Worm (Caenorhabditis elegans) whole organism, mixed stage, embryonic: ENCODE data around the gene Y51H7C.3.
A peak's percentile ranks its signal among the peaks of the same experiment; 100 is the strongest.
"Not testable (repeated sequence)": the region's sequence is repeated elsewhere in the genome, so short reads cannot be mapped to it uniquely, and the experiment has no call there.

Experiments used
- M03D4.4 ChIP-seq: sonication (generic microtip); optimal IDR thresholded peaks from 2 replicates; lab custom pipeline; 2017; ENCODE audit warnings: mild to moderate bottlenecking, missing genetic modification characterization, missing compliant biosample characterization
- bed-3 ChIP-seq: fragments of 200-800 bp; sonication (Bioruptor generic); optimal IDR thresholded peaks from 3 replicates; lab custom pipeline; 2018; ENCODE audit warnings: mild to moderate bottlenecking, missing genetic modification characterization, moderate library complexity, missing compliant biosample characterization
- ceh-39 ChIP-seq: fragments of 150-350 bp; optimal IDR thresholded peaks from 2 replicates; lab custom pipeline; 2014; ENCODE audit warnings: missing biosample characterization, missing genetic modification characterization
- ceh-83 ChIP-seq: fragments of 200-800 bp; sonication (Bioruptor generic); optimal IDR thresholded peaks from 2 replicates; lab custom pipeline; 2018; ENCODE audit warnings: mild to moderate bottlenecking, missing genetic modification characterization, missing compliant biosample characterization
- ces-1 ChIP-seq: fragments of 150-350 bp; optimal IDR thresholded peaks from 2 replicates; lab custom pipeline; 2014; ENCODE audit warnings: missing biosample characterization, missing genetic modification reagents, missing genetic modification characterization
- elt-1 ChIP-seq: sonication (generic microtip); optimal IDR thresholded peaks from 2 replicates; lab custom pipeline; 2017; ENCODE audit warnings: missing genetic modification characterization, mild to moderate bottlenecking, missing compliant biosample characterization, antibody characterized with exemption, moderate library complexity, borderline replicate concordance; ENCODE audit not compliant: insufficient read depth
- flh-1 ChIP-seq: fragments of 200-800 bp; sonication (Bioruptor generic); optimal IDR thresholded peaks from 2 replicates; lab custom pipeline; 2018; ENCODE audit warnings: mild to moderate bottlenecking, missing genetic modification characterization, moderate library complexity, missing compliant biosample characterization
- ham-2 ChIP-seq: fragments of 200-800 bp; sonication (Bioruptor generic); optimal IDR thresholded peaks from 2 replicates; lab custom pipeline; 2018; ENCODE audit warnings: mild to moderate bottlenecking, missing genetic modification characterization, missing compliant biosample characterization
- hlh-1 ChIP-seq: fragments of 150-350 bp; optimal IDR thresholded peaks from 2 replicates; lab custom pipeline; 2014; ENCODE audit warnings: missing biosample characterization, missing genetic modification reagents, missing genetic modification characterization
- lin-32 ChIP-seq: fragments of 200-800 bp; sonication (Bioruptor generic); optimal IDR thresholded peaks from 2 replicates; lab custom pipeline; 2018; ENCODE audit warnings: mild to moderate bottlenecking, missing genetic modification characterization, missing compliant biosample characterization
- lsy-2 ChIP-seq: fragments of 150-350 bp; optimal IDR thresholded peaks from 2 replicates; lab custom pipeline; 2014; ENCODE audit warnings: missing biosample characterization, missing genetic modification characterization
- mab-5 ChIP-seq: fragments of 150-350 bp; optimal IDR thresholded peaks from 2 replicates; lab custom pipeline; 2014; ENCODE audit warnings: missing biosample characterization, missing genetic modification characterization
- mep-1 ChIP-seq: fragments of 150-350 bp; optimal IDR thresholded peaks from 2 replicates; lab custom pipeline; 2017; ENCODE audit warnings: missing biosample characterization, missing genetic modification reagents, missing genetic modification characterization, inconsistent platforms
- mls-2 ChIP-seq: sonication (generic microtip); optimal IDR thresholded peaks from 2 replicates; lab custom pipeline; 2016; ENCODE audit warnings: mild to moderate bottlenecking, missing genetic modification characterization, moderate library complexity, missing compliant biosample characterization
- nhr-12 ChIP-seq: fragments of 150-350 bp; optimal IDR thresholded peaks from 2 replicates; lab custom pipeline; 2014; ENCODE audit warnings: missing biosample characterization, missing genetic modification characterization
- nhr-2 ChIP-seq: fragments of 150-350 bp; optimal IDR thresholded peaks from 2 replicates; lab custom pipeline; 2014; ENCODE audit warnings: missing biosample characterization, missing genetic modification characterization
- nhr-237 ChIP-seq: fragments of 150-350 bp; optimal IDR thresholded peaks from 2 replicates; lab custom pipeline; 2014; ENCODE audit warnings: missing biosample characterization, missing genetic modification characterization
- nhr-76 ChIP-seq: sonication (generic microtip); optimal IDR thresholded peaks from 2 replicates; lab custom pipeline; 2017; ENCODE audit warnings: missing biosample characterization, missing genetic modification characterization
- sem-2 ChIP-seq: fragments of 200-800 bp; sonication (Bioruptor generic); optimal IDR thresholded peaks from 2 replicates; lab custom pipeline; 2018; ENCODE audit warnings: mild to moderate bottlenecking, missing genetic modification characterization, missing compliant biosample characterization
- sptf-1 ChIP-seq: sonication (generic microtip); optimal IDR thresholded peaks from 2 replicates; lab custom pipeline; 2017; ENCODE audit warnings: mild to moderate bottlenecking, missing genetic modification characterization, moderate library complexity, missing compliant biosample characterization
- unc-120 ChIP-seq: sonication (generic microtip); optimal IDR thresholded peaks from 2 replicates; lab custom pipeline; 2017; ENCODE audit warnings: missing genetic modification characterization, missing compliant biosample characterization; ENCODE audit not compliant: poor library complexity, severe bottlenecking
- unc-39 ChIP-seq: fragments of 150-350 bp; optimal IDR thresholded peaks from 2 replicates; lab custom pipeline; 2014; ENCODE audit warnings: missing biosample characterization, missing genetic modification characterization
- unc-62 ChIP-seq: fragments of 150-350 bp; optimal IDR thresholded peaks from 2 replicates; lab custom pipeline; 2014; ENCODE audit warnings: missing biosample characterization, missing genetic modification reagents, missing genetic modification characterization
- zip-8 ChIP-seq: fragments of 150-350 bp; optimal IDR thresholded peaks from 2 replicates; lab custom pipeline; 2014; ENCODE audit warnings: missing biosample characterization, missing genetic modification characterization
- ztf-11 ChIP-seq: fragments of 150-350 bp; optimal IDR thresholded peaks from 2 replicates; lab custom pipeline; 2014; ENCODE audit warnings: missing biosample characterization, missing genetic modification characterization

Y51H7C.3 gene

DNA sequence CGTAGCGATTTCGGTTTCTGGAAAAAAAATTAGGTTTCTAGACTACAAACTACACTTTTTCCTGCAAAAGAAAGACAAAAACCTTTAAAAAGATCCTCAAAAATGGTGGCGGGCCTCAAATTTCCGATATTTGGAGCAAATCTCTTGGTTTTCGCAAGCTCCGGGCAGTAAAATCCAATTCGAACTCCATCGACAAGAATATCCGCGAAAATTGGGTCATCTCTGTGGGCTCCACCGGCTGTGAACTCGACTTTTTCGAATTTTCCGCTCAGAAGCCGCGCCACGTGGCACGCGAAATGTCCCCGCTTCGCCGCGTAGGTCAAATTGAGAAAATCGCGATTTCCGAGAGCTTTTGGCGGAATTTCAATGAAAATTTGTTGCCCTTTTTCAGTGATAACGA is 1.6 kb upstream of the Y51H7C.3 start:
- no peak for TF ChIP-seq unc-39 (tag; lab: Kevin White, UChicago)
- TF ChIP-seq sptf-1 (tag; lab: Kevin White, UChicago), result no peak
- no peak for TF ChIP-seq nhr-2 (tag; lab: Kevin White, UChicago)
- TF ChIP-seq hlh-1 (tag; lab: Kevin White, UChicago), result no peak
- no peak for TF ChIP-seq unc-120
- no peak for TF ChIP-seq unc-62
- no peak for TF ChIP-seq nhr-76
- no peak for TF ChIP-seq lin-32 (GFP tag; lab: Kevin White, UChicago)
- TF ChIP-seq ceh-39, result no peak
- TF ChIP-seq nhr-12 (tag; lab: Kevin White, UChicago), result no peak
- TF ChIP-seq M03D4.4 (tag; lab: Kevin White, UChicago), result no peak
- TF ChIP-seq zip-8, result no peak
- TF ChIP-seq ceh-83 (GFP tag; lab: Kevin White, UChicago), result no peak
- no peak for TF ChIP-seq bed-3 (GFP tag; lab: Kevin White, UChicago)
- TF ChIP-seq flh-1 (GFP tag; lab: Kevin White, UChicago), result no peak

DNA sequence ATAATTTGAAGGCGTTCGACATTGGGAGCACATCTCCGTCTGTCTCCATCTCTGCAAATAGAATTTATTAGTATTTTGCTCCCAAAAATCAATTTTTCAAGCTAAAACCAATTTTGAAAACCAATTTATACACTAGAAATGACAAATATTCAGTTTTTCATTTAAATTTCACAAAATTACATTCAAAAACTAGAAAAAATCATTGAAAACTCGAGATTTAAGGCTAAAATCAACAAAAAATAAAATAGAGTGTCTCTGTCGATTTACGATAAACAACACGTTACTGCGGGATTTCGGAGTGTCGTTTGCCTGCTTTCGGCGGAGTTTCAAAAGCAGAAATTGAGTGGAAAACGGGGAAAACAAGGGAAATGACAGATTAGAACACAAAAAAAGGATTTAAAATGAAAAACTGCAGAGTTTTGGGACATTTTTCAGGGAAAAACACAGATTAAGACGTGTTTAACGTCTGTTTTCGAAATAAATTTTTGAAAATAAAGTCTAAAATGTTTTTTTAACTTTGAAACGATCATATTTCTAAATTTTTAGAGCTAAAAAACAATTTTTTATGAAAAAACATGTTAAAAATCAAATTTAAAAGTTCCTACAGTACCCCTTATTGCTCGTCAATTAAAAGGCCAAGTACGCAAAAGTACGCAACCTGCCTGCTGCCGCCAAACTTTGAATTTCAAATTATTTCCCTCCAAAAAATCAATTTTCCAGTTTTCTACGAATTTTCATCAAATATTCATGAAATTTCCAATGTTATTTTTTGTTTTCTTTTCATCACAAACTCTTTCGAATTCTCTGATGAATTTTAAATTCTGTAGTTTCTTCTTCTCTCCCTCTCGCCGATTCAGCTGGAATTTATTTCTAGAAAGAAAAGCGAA is 598 bp upstream of the Y51H7C.3 start, which contains the start of gene nol-6:
Gene nol-6, minus strand, starts transcription at position 51 of the 887 bp plus-strand sequence.
- peak; percentile 8 for TF ChIP-seq lsy-2 (tag; lab: Kevin White, UChicago)
- TF ChIP-seq ces-1 (GFP tag; lab: Kevin White, UChicago), result peak; percentile 40
- TF ChIP-seq mep-1 (tag; lab: Kevin White, UChicago), result peak; percentile 9
- no peak for TF ChIP-seq elt-1 (tag; lab: Kevin White, UChicago)
- no peak for TF ChIP-seq ztf-11 (tag; lab: Kevin White, UChicago)

DNA sequence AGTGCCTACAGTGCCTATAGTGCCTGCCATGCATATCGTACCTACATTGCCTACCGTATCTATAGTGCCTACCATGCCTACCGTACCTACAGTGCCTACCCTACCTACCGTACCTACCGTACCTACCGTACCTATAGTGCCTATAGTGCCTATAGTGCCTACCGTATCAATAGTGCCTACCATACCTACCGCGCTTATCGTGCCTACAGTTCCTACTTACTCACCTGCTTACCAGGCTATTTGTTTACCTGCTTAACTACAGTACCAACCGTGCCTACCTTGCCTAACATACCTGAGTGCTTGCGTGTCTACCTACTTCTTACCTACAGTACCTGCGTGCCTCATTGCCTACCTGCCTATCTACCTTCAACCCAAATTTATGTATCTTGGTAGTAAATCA is 3.2 kb downstream of the Y51H7C.3 start:
- no peak for TF ChIP-seq mls-2 (tag; lab: Kevin White, UChicago)
- no peak for TF ChIP-seq ceh-39
- no peak for TF ChIP-seq ceh-83 (GFP tag; lab: Kevin White, UChicago)
- no peak for TF ChIP-seq unc-120

DNA sequence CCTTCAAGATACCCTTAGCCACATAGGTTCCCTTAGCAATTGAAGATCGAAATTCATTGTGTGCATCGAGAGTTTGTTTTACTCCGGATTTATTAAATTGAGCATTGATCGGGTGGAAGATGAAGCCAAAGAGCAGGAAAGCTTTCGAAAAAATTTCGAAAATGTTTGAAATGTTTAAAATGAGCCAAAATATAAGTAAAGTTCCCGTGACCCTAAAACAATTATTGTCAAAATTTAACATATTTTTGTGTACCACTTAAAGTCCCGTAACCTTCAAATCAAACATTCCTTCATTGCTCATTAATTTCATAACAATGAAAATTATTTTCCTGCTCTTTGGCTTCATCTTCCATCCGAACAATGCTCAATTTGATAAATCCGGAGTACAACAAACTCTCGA is 6.6 kb downstream of the Y51H7C.3 start, which contains the start of gene scl-17:
Gene scl-17, plus strand, starts transcription at position 301 of the 400 bp plus-strand sequence.
- no peak for TF ChIP-seq zip-8
- TF ChIP-seq ham-2 (GFP tag; lab: Kevin White, UChicago), result no peak
- TF ChIP-seq sptf-1 (tag; lab: Kevin White, UChicago), result no peak

DNA sequence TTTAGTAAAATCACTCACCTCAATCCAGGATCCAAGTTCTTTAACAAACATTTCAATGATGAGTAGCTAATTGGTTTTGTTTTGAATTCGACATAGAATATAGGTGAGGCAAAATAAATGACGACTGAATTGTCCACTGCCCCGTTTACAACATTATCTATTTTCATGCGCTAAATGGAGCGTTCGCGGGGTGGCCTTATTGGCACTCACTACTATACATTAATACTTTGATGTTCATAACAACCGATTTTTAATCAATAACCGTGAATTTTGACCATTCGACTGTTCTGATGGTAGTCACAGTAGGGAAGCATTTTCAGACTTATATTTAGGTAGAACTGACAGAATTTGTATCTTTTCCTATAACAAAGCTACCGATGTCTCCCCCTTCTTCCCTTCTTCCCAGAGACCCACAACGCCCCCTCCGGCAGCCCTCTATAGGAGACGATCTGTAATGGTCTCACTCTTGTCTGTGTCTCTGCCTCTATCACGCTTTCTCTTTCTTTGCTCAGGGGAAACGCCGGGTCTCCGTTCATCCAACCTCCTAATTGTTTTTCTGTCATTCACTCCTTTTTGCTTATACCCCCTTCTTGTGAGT is 8.5 kb downstream of the Y51H7C.3 start, which contains the start of gene Y51H7C.12:
Gene Y51H7C.12, minus strand, starts transcription at position 51 of the 598 bp plus-strand sequence.
- not testable (repeated sequence) for TF ChIP-seq mab-5 (tag; lab: Kevin White, UChicago); ces-1 (GFP tag; lab: Kevin White, UChicago); M03D4.4 (tag; lab: Kevin White, UChicago)

DNA sequence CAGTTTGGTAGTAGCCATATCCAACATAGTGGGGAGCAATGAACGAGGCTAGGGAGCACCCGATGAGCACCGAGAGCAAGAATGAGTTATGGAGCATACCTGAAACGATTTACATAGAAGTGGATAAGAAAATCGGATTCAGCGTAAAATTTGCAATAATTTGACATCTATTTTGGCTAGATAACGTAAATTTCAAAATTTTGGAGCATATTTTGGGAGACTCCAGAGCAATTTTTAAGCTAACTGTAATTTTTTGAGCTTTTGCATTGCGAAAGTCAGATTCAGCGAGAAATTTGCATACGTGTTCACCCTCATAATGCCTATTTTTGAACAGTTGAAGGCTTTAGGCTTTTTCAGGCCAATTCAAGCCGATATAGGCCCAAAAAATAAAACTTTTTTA is 28.2 kb downstream of the Y51H7C.3 start, which contains the start of gene Y51H7C.13:
Gene Y51H7C.13, minus strand, starts transcription at position 101 of the 400 bp plus-strand sequence.
- TF ChIP-seq sem-2, result no peak
- TF ChIP-seq sptf-1 (tag; lab: Kevin White, UChicago), result no peak
- no peak for TF ChIP-seq hlh-1 (tag; lab: Kevin White, UChicago)
- TF ChIP-seq, all 35 proteins: peak for 0

DNA sequence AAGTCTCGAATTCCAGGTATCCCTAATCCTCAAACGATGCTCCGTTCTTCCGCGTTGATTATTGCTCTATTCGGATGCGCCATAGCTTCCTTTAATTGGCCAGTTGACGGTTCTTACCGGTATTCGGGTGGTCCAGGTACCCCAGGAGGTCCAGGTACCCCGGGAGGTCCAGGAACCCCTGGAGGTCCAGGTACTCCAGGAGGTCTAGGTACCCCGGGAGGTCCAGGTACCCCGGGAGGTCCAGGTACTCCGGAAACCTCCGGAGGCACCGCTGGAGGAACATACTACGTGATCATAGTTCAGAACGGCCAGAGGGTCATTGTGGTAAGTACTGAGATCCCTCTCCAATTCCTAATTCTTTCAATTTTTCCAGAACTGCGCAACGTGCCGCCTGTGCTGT is 29.4 kb downstream of the Y51H7C.3 start, which contains the start of gene Y51H7C.1:
Gene Y51H7C.1, plus strand, starts transcription at position 17 of the 400 bp plus-strand sequence.
- TF ChIP-seq unc-62, sem-2, nhr-237: not testable (repeated sequence)
